Worm (Caenorhabditis elegans) whole organism, L4 larva: ENCODE results near the gene ttbk-8.2.
A peak's percentile ranks its signal among the peaks of the same experiment; 100 is the strongest.

Experiments
- F26F4.8 ChIP-seq: fragments of 200-800 bp; sonication (Bioruptor generic); conservative IDR thresholded peaks from 2 replicates; pipeline ENCODE4 v1.3.6; 2022; ENCODE audit warnings: missing genetic modification characterization, missing compliant biosample characterization
- F37D6.2 ChIP-seq: sonication (generic microtip); optimal IDR thresholded peaks from 2 replicates; lab custom pipeline; 2016; ENCODE audit warnings: mild to moderate bottlenecking, missing genetic modification characterization, missing compliant biosample characterization
- F44E2.7 ChIP-seq: fragments of 200-800 bp; sonication (Bioruptor generic); IDR thresholded peaks from 2 replicates; pipeline ENCODE4 v2.1.2; 2022; ENCODE audit warnings: missing genetic modification characterization, missing compliant biosample characterization
- F49E8.2 ChIP-seq: sonication (generic microtip); optimal IDR thresholded peaks from 2 replicates; lab custom pipeline; 2016; ENCODE audit warnings: missing compliant biosample characterization, mild to moderate bottlenecking, missing genetic modification characterization, borderline replicate concordance
- R02D3.7 ChIP-seq: fragments of 150-350 bp; sonication (generic microtip); optimal IDR thresholded peaks from 3 replicates; lab custom pipeline; 2014; ENCODE audit warnings: missing biosample characterization, missing genetic modification characterization
- T20F7.1 ChIP-seq: fragments of 200-800 bp; sonication (Bioruptor generic); optimal IDR thresholded peaks from 2 replicates; lab custom pipeline; 2018; ENCODE audit warnings: mild to moderate bottlenecking, missing genetic modification characterization, missing compliant biosample characterization
- T26A8.4 ChIP-seq: fragments of 200-800 bp; sonication (Bioruptor generic); IDR thresholded peaks from 2 replicates; pipeline ENCODE4 v1.3.6; 2022; ENCODE audit warnings: missing genetic modification characterization, missing compliant biosample characterization
- Y48G9A.11 ChIP-seq: fragments of 200-800 bp; sonication (Bioruptor generic); IDR thresholded peaks from 2 replicates; pipeline ENCODE4 v1.3.6; 2022; ENCODE audit warnings: missing genetic modification reagents, missing genetic modification characterization, missing compliant biosample characterization
- Y5F2A.4 ChIP-seq: fragments of 200-800 bp; sonication (Bioruptor generic); optimal IDR thresholded peaks from 2 replicates; lab custom pipeline; 2018; ENCODE audit warnings: mild to moderate bottlenecking, missing genetic modification characterization, missing compliant biosample characterization
- ZK546.5 ChIP-seq, 2 experiments: sonication (generic microtip); optimal IDR thresholded peaks; 2 replicates each; lab custom pipeline; 2017; ENCODE audit warnings: missing biosample characterization in 2 of 2, missing genetic modification characterization in 2 of 2
- ama-1 ChIP-seq: fragments of 150-350 bp; optimal IDR thresholded peaks from 2 replicates; lab custom pipeline; 2014; ENCODE audit warnings: inconsistent platforms, mixed read lengths
- ceh-28 ChIP-seq: fragments of 150-350 bp; optimal IDR thresholded peaks from 2 replicates; lab custom pipeline; 2014; ENCODE audit warnings: missing biosample characterization, missing genetic modification reagents, missing genetic modification characterization
- ceh-62 ChIP-seq: sonication (generic microtip); optimal IDR thresholded peaks from 2 replicates; lab custom pipeline; 2017; ENCODE audit warnings: missing biosample characterization, missing genetic modification characterization
- cey-2 ChIP-seq: sonication (generic microtip); optimal IDR thresholded peaks from 3 replicates; lab custom pipeline; 2017; ENCODE audit warnings: missing genetic modification characterization, mild to moderate bottlenecking, missing compliant biosample characterization, antibody characterized with exemption, borderline replicate concordance; ENCODE audit not compliant: insufficient read depth
- daf-12 ChIP-seq: fragments of 150-350 bp; optimal IDR thresholded peaks from 2 replicates; lab custom pipeline; 2014; ENCODE audit warnings: missing biosample characterization, missing genetic modification reagents, missing genetic modification characterization
- daf-16 ChIP-seq, 3 experiments: sonication (generic microtip); optimal IDR thresholded peaks; 2 replicates each; lab custom pipeline; 2016 to 2017; ENCODE audit warnings: missing genetic modification characterization in 3 of 3, missing genetic modification reagents in 3 of 3, mild to moderate bottlenecking in 2 of 3, missing compliant biosample characterization in 2 of 3, missing biosample characterization in 1 of 3, moderate library complexity in 1 of 3
- daf-19 ChIP-seq: fragments of 200-800 bp; sonication (Bioruptor generic); conservative IDR thresholded peaks from 2 replicates; pipeline ENCODE4 v1.3.6; 2022; ENCODE audit warnings: missing genetic modification characterization, missing compliant biosample characterization
- daf-8 ChIP-seq: fragments of 200-800 bp; sonication (Bioruptor generic); IDR thresholded peaks from 2 replicates; pipeline ENCODE4 v1.3.6; 2022; ENCODE audit warnings: missing genetic modification characterization, missing compliant biosample characterization
- dmd-9 ChIP-seq: fragments of 200-800 bp; sonication (Bioruptor generic); IDR thresholded peaks from 2 replicates; pipeline ENCODE4 v1.3.6; 2022; ENCODE audit warnings: missing genetic modification reagents, missing genetic modification characterization, missing compliant biosample characterization
- egl-43 ChIP-seq: fragments of 200-800 bp; sonication (Bioruptor generic); IDR thresholded peaks from 2 replicates; pipeline ENCODE4 v1.3.6; 2022; ENCODE audit warnings: missing genetic modification reagents, missing genetic modification characterization, missing compliant biosample characterization
- fos-1 ChIP-seq: fragments of 150-350 bp; optimal IDR thresholded peaks from 2 replicates; lab custom pipeline; 2014; ENCODE audit warnings: missing biosample characterization, missing genetic modification characterization
- hif-1 ChIP-seq, 2 experiments: sonication (generic microtip); optimal IDR thresholded peaks; 2 replicates each; lab custom pipeline; 2016 to 2017; ENCODE audit warnings: missing compliant biosample characterization in 2 of 2, missing genetic modification characterization in 2 of 2, missing genetic modification reagents in 2 of 2, missing genotype in 2 of 2, mild to moderate bottlenecking in 1 of 2
- jun-1 ChIP-seq: fragments of 150-350 bp; optimal IDR thresholded peaks from 2 replicates; lab custom pipeline; 2014; ENCODE audit warnings: missing biosample characterization, missing genetic modification reagents, missing genetic modification characterization
- lin-13 ChIP-seq: fragments of 150-350 bp; optimal IDR thresholded peaks from 2 replicates; lab custom pipeline; 2014; ENCODE audit warnings: missing biosample characterization, missing genetic modification reagents, missing genetic modification characterization
- lin-38 ChIP-seq: fragments of 200-800 bp; sonication (Bioruptor generic); IDR thresholded peaks from 2 replicates; pipeline ENCODE4 v1.3.6; 2022; ENCODE audit warnings: missing genetic modification reagents, missing genetic modification characterization, missing compliant biosample characterization
- lin-39 ChIP-seq: fragments of 150-350 bp; optimal IDR thresholded peaks from 2 replicates; lab custom pipeline; 2014; ENCODE audit warnings: missing biosample characterization, missing genetic modification reagents, missing genetic modification characterization
- lir-3 ChIP-seq: sonication (generic microtip); optimal IDR thresholded peaks from 2 replicates; lab custom pipeline; 2016; ENCODE audit warnings: mild to moderate bottlenecking, missing genetic modification characterization, missing compliant biosample characterization
- lsy-2 ChIP-seq, 2 experiments: fragments of 150-350 bp in 1 of 2; sonication (generic microtip) in 1 of 2; optimal IDR thresholded peaks; 2 replicates each; lab custom pipeline; 2014 to 2017; ENCODE audit warnings: missing biosample characterization in 2 of 2, missing genetic modification characterization in 2 of 2
- madf-9 ChIP-seq: fragments of 200-800 bp; sonication (Bioruptor generic); conservative IDR thresholded peaks from 2 replicates; pipeline ENCODE4 v1.3.6; 2022; ENCODE audit warnings: missing genetic modification reagents, missing genetic modification characterization, missing compliant biosample characterization
- mdl-1 ChIP-seq, 2 experiments: fragments of 150-350 bp in 1 of 2; sonication (generic microtip) in 1 of 2; optimal IDR thresholded peaks; 2 replicates each; lab custom pipeline; 2014 to 2017; ENCODE audit warnings: missing biosample characterization in 2 of 2, missing genetic modification characterization in 2 of 2
- mep-1 ChIP-seq: fragments of 150-350 bp; sonication (generic microtip); optimal IDR thresholded peaks from 3 replicates; lab custom pipeline; 2014; ENCODE audit warnings: missing biosample characterization, missing genetic modification characterization
- mes-2 ChIP-seq: sonication (generic microtip); optimal IDR thresholded peaks from 2 replicates; lab custom pipeline; 2016; ENCODE audit warnings: missing genotype, mild to moderate bottlenecking, missing genetic modification characterization, missing compliant biosample characterization; ENCODE audit not compliant: poor library complexity, severe bottlenecking
- mxl-3 ChIP-seq: fragments of 200-800 bp; sonication (Bioruptor generic); optimal IDR thresholded peaks from 2 replicates; lab custom pipeline; 2018; ENCODE audit warnings: mild to moderate bottlenecking, missing genetic modification characterization, missing compliant biosample characterization
- nhr-102 ChIP-seq: sonication (generic microtip); optimal IDR thresholded peaks from 2 replicates; lab custom pipeline; 2016; ENCODE audit warnings: mild to moderate bottlenecking, missing genetic modification characterization, moderate library complexity, missing compliant biosample characterization
- nhr-25 ChIP-seq: sonication (generic microtip); optimal IDR thresholded peaks from 2 replicates; lab custom pipeline; 2017; ENCODE audit warnings: missing genetic modification characterization, mild to moderate bottlenecking, missing compliant biosample characterization, antibody characterized with exemption, moderate library complexity, borderline replicate concordance; ENCODE audit not compliant: insufficient read depth
- nhr-28 ChIP-seq: fragments of 150-350 bp; optimal IDR thresholded peaks from 2 replicates; lab custom pipeline; 2014; ENCODE audit warnings: missing biosample characterization, missing genetic modification characterization
- nhr-42 ChIP-seq: fragments of 200-800 bp; sonication (Bioruptor generic); IDR thresholded peaks from 2 replicates; pipeline ENCODE4 v1.3.6; 2022; ENCODE audit warnings: missing genetic modification characterization, missing compliant biosample characterization
- nhr-77 ChIP-seq: fragments of 150-350 bp; optimal IDR thresholded peaks from 2 replicates; lab custom pipeline; 2014; ENCODE audit warnings: missing biosample characterization, missing genetic modification characterization
- pqm-1 ChIP-seq: sonication (generic microtip); optimal IDR thresholded peaks from 2 replicates; lab custom pipeline; 2017; ENCODE audit warnings: missing biosample characterization, missing genetic modification characterization
- rbr-2 ChIP-seq: sonication (generic microtip); optimal IDR thresholded peaks from 2 replicates; lab custom pipeline; 2016; ENCODE audit warnings: missing genotype, missing genetic modification characterization, missing compliant biosample characterization
- sdz-12 ChIP-seq: fragments of 200-800 bp; sonication (Bioruptor generic); optimal IDR thresholded peaks from 2 replicates; lab custom pipeline; 2018; ENCODE audit warnings: mild to moderate bottlenecking, missing genetic modification characterization, missing compliant biosample characterization
- set-16 ChIP-seq: fragments of 200-800 bp; sonication (Bioruptor generic); IDR thresholded peaks from 2 replicates; pipeline ENCODE4 v1.3.6; 2022; ENCODE audit warnings: missing genetic modification reagents, missing genetic modification characterization, missing compliant biosample characterization
- snpc-4 ChIP-seq: fragments of 150-350 bp; optimal IDR thresholded peaks from 2 replicates; lab custom pipeline; 2014; ENCODE audit warnings: missing biosample characterization, missing genetic modification characterization
- spr-1 ChIP-seq: sonication (generic microtip); optimal IDR thresholded peaks from 2 replicates; lab custom pipeline; 2016; ENCODE audit warnings: mild to moderate bottlenecking, missing genetic modification characterization, missing compliant biosample characterization
- spr-3 ChIP-seq: fragments of 200-800 bp; sonication (Bioruptor generic); optimal IDR thresholded peaks from 2 replicates; lab custom pipeline; 2018; ENCODE audit warnings: mild to moderate bottlenecking, missing genetic modification characterization, missing compliant biosample characterization
- tra-1 ChIP-seq: fragments of 200-800 bp; sonication (Bioruptor generic); IDR thresholded peaks from 2 replicates; pipeline ENCODE4 v1.3.6; 2022; ENCODE audit warnings: missing genetic modification reagents, missing genetic modification characterization, missing compliant biosample characterization
- unc-130 ChIP-seq: sonication (generic microtip); optimal IDR thresholded peaks from 2 replicates; lab custom pipeline; 2016; ENCODE audit warnings: missing genetic modification reagents, missing genetic modification characterization, missing compliant biosample characterization
- unc-62 ChIP-seq, 3 experiments: fragments of 150-350 bp in 1 of 3; sonication (generic microtip); optimal IDR thresholded peaks in 2 of 3; peaks in 1 of 3; 1 replicate in 1 of 3; 2 replicates in 2 of 3; lab custom pipeline; 2014 to 2017; ENCODE audit warnings: missing biosample characterization in 3 of 3, missing genetic modification characterization in 3 of 3, missing genetic modification reagents in 3 of 3, missing genotype in 1 of 3
- zag-1 ChIP-seq: fragments of 150-350 bp; optimal IDR thresholded peaks from 2 replicates; lab custom pipeline; 2014; ENCODE audit warnings: missing biosample characterization, missing genetic modification characterization
- zfp-3 ChIP-seq: fragments of 200-800 bp; sonication (Bioruptor generic); conservative IDR thresholded peaks from 2 replicates; pipeline ENCODE4 v1.3.6; 2022; ENCODE audit warnings: missing genetic modification reagents, missing genetic modification characterization, missing compliant biosample characterization
- zip-11 ChIP-seq: fragments of 200-800 bp; sonication (Bioruptor generic); IDR thresholded peaks from 2 replicates; pipeline ENCODE4 v1.3.6; 2022; ENCODE audit warnings: missing genetic modification characterization, missing compliant biosample characterization

Gene ttbk-8.2

DNA sequence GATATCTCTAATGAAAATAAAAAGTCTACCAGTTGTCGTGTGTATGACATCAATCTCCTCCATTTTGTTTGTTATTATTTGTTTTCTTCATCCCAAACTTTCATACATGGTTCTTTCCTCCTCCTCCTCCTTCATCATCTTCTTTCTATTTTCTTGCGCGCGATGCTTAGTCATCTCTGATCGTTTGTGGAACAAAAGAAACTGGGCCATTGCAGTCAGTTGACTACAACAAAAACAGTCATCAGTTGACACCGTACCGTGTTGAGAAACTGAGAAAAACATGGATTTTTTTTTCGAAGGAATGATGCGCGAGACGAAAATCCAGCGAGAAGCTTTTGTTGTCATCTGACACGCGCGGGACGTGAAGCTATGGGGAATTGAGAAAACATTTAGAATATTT, 26.5 kb upstream of the ttbk-8.2 start (continued):
- TF ChIP-seq nhr-42 (no peak), lin-39 (tag; lab: Kevin White, UChicago) (no peak), zip-11 (GFP tag; lab: Robert Waterston, UW) (no peak), ceh-62 (tag; lab: Kevin White, UChicago) (no peak), spr-3 (GFP tag; lab: Kevin White, UChicago) (no peak), zag-1 (tag; lab: Kevin White, UChicago) (no peak), daf-19 (GFP tag; lab: Robert Waterston, UW) (no peak), lin-13 (GFP tag; lab: Kevin White, UChicago) (no peak), nhr-28 (tag; lab: Kevin White, UChicago) (peak; percentile 71), F26F4.8 (GFP tag; lab: Robert Waterston, UW) (no peak), daf-16 (GFP tag; optimal IDR thresholded peaks at IDR 0.05; lab: Kevin White, UChicago) (no peak), daf-16 (tag; optimal IDR thresholded peaks at IDR 0.05; lab: Kevin White, UChicago) (no peak), sdz-12 (GFP tag; lab: Kevin White, UChicago) (no peak), daf-12 (tag; lab: Kevin White, UChicago) (no peak), zfp-3 (GFP tag; lab: Robert Waterston, UW) (no peak), lsy-2 (tag; optimal IDR thresholded peaks at IDR 0.05; lab: Kevin White, UChicago) (no peak), mes-2 (tag; lab: Kevin White, UChicago) (no peak), F49E8.2 (tag; lab: Kevin White, UChicago) (no peak), lin-38 (GFP tag; lab: Robert Waterston, UW) (no peak), pqm-1 (tag; lab: Kevin White, UChicago) (no peak), set-16 (GFP tag; lab: Robert Waterston, UW) (no peak), F37D6.2 (no peak), Y48G9A.11 (GFP tag; lab: Robert Waterston, UW) (no peak), mxl-3 (GFP tag; lab: Kevin White, UChicago) (no peak), nhr-77 (tag; lab: Kevin White, UChicago) (no peak), ama-1 (lab: Kevin White, UChicago) (peak; percentile 40), daf-8 (GFP tag; lab: Robert Waterston, UW) (no peak), tra-1 (GFP tag; lab: Robert Waterston, UW) (no peak), Y5F2A.4 (GFP tag; lab: Kevin White, UChicago) (no peak), T20F7.1 (GFP tag; lab: Kevin White, UChicago) (no peak), nhr-102 (tag; lab: Kevin White, UChicago) (no peak), spr-1 (tag; lab: Kevin White, UChicago) (no peak), mdl-1 (tag; optimal IDR thresholded peaks at IDR 0.05; lab: Kevin White, UChicago) (peak in 1 of 2 experiments; percentile 61), unc-62 (GFP tag; optimal IDR thresholded peaks at IDR 0.05 in 1 of 2; lab: Kevin White, UChicago) (no peak), unc-62 (tag; optimal IDR thresholded peaks at IDR 0.05; lab: Kevin White, UChicago) (no peak), ZK546.5 (tag; optimal IDR thresholded peaks at IDR 0.05; lab: Kevin White, UChicago) (no peak), snpc-4 (tag; lab: Kevin White, UChicago) (no peak), dmd-9 (GFP tag; lab: Robert Waterston, UW) (no peak), T26A8.4 (GFP tag; lab: Robert Waterston, UW) (no peak), rbr-2 (tag; lab: Kevin White, UChicago) (no peak), cey-2 (peak; percentile 22), lir-3 (tag; lab: Kevin White, UChicago) (no peak), R02D3.7 (no peak), madf-9 (GFP tag; lab: Robert Waterston, UW) (no peak), nhr-25 (tag; lab: Kevin White, UChicago) (no peak), jun-1 (tag; lab: Kevin White, UChicago) (no peak), egl-43 (no peak), unc-130 (GFP tag; lab: Kevin White, UChicago) (no peak), F44E2.7 (GFP tag; lab: Robert Waterston, UW) (no peak), mep-1 (tag; lab: Kevin White, UChicago) (no peak), hif-1 (tag; optimal IDR thresholded peaks at IDR 0.05; lab: Kevin White, UChicago) (no peak), ceh-28 (tag; lab: Kevin White, UChicago) (no peak), fos-1 (tag; lab: Kevin White, UChicago) (no peak)
